Fruit fly (Drosophila melanogaster) whole organism, wandering third instar larva: ENCODE measurements around the gene CG17839.

ENCODE experiments used
- CG9705 ChIP-seq: fragments of 200-800 bp; sonication (Bioruptor generic); optimal IDR thresholded peaks from 2 replicates; lab custom pipeline; 2018; ENCODE audit warnings: missing biosample characterization, mild to moderate bottlenecking, missing genetic modification characterization
- Dif ChIP-seq: fragments of 200-275, 200-300 bp; sonication (Bioruptor generic); optimal IDR thresholded peaks from 2 replicates; lab custom pipeline; 2018; ENCODE audit warnings: missing biosample characterization, missing genetic modification characterization; ENCODE audit not compliant: partially characterized antibody
- Hr78 ChIP-seq: fragments of >200 bp; optimal IDR thresholded peaks from 2 replicates; lab custom pipeline; 2017; ENCODE audit warnings: missing biosample characterization, missing genetic modification characterization
- Myc ChIP-seq: fragments of >200 bp; optimal IDR thresholded peaks from 2 replicates; lab custom pipeline; 2017
- N ChIP-seq: fragments of >200 bp; optimal IDR thresholded peaks from 2 replicates; lab custom pipeline; 2018; ENCODE audit warnings: missing biosample characterization, missing external identifiers, missing genetic modification characterization
- br ChIP-seq: fragments of 200-800 bp; sonication (Bioruptor generic); optimal IDR thresholded peaks from 2 replicates; lab custom pipeline; 2016; ENCODE audit warnings: missing biosample characterization, missing genetic modification characterization
- jim ChIP-seq: fragments of 175-275, 200-325 bp; sonication (Bioruptor generic); optimal IDR thresholded peaks from 2 replicates; lab custom pipeline; 2016; ENCODE audit warnings: missing biosample characterization, mild to moderate bottlenecking, missing genetic modification characterization

- TF ChIP-seq br (GFP tag; lab: Kevin White, UChicago), result no peak
- TF ChIP-seq CG9705 (GFP tag; lab: Kevin White, UChicago), result peak; percentile 19
- TF ChIP-seq jim, result no peak
- TF ChIP-seq Hr78 (GFP tag; lab: Kevin White, UChicago), result no peak
- TF ChIP-seq Myc (lab: Kevin White, UChicago), result no peak
- TF ChIP-seq Dif, result peak; percentile 61
- TF ChIP-seq N (GFP tag; lab: Kevin White, UChicago), result no peak
Observed at dm6 chr3L:14781082-14781862, 23.7 kb upstream of the CG17839 start.
